Worm (Caenorhabditis elegans) whole organism, L4 larva: ENCODE data around the gene nhr-21.

ENCODE experiments used
- F10B5.3 ChIP-seq: sonication (generic microtip); optimal IDR thresholded peaks from 2 replicates; lab custom pipeline; 2016; ENCODE audit warnings: mild to moderate bottlenecking, missing genetic modification characterization, missing compliant biosample characterization
- F26F4.8 ChIP-seq: fragments of 200-800 bp; sonication (Bioruptor generic); conservative IDR thresholded peaks from 2 replicates; pipeline ENCODE4 v1.3.6; 2022; ENCODE audit warnings: missing genetic modification characterization, missing compliant biosample characterization
- T20F7.1 ChIP-seq: fragments of 200-800 bp; sonication (Bioruptor generic); optimal IDR thresholded peaks from 2 replicates; lab custom pipeline; 2018; ENCODE audit warnings: mild to moderate bottlenecking, missing genetic modification characterization, missing compliant biosample characterization
- T26A8.4 ChIP-seq: fragments of 200-800 bp; sonication (Bioruptor generic); IDR thresholded peaks from 2 replicates; pipeline ENCODE4 v1.3.6; 2022; ENCODE audit warnings: missing genetic modification characterization, missing compliant biosample characterization
- Y5F2A.4 ChIP-seq: fragments of 200-800 bp; sonication (Bioruptor generic); optimal IDR thresholded peaks from 2 replicates; lab custom pipeline; 2018; ENCODE audit warnings: mild to moderate bottlenecking, missing genetic modification characterization, missing compliant biosample characterization
- aha-1 ChIP-seq: fragments of 150-350 bp; peaks from one replicate; lab custom pipeline; 2014; ENCODE audit warnings: missing biosample characterization, missing genetic modification characterization
- ama-1 ChIP-seq: fragments of 150-350 bp; optimal IDR thresholded peaks from 2 replicates; lab custom pipeline; 2014; ENCODE audit warnings: inconsistent platforms, mixed read lengths
- ceh-44 ChIP-seq: fragments of 200-800 bp; sonication (Bioruptor generic); IDR thresholded peaks from 2 replicates; pipeline ENCODE4 v1.3.6; 2022; ENCODE audit warnings: missing genetic modification reagents, missing genetic modification characterization, missing compliant biosample characterization
- ceh-82 ChIP-seq: sonication (generic microtip); optimal IDR thresholded peaks from 2 replicates; lab custom pipeline; 2017; ENCODE audit warnings: missing biosample characterization, missing genetic modification characterization
- ces-1 ChIP-seq: fragments of 150-350 bp; sonication (generic microtip); optimal IDR thresholded peaks from 4 replicates; lab custom pipeline; 2014; ENCODE audit warnings: missing biosample characterization, missing genetic modification reagents, missing genetic modification characterization
- cey-2 ChIP-seq: sonication (generic microtip); optimal IDR thresholded peaks from 3 replicates; lab custom pipeline; 2017; ENCODE audit warnings: missing genetic modification characterization, mild to moderate bottlenecking, missing compliant biosample characterization, antibody characterized with exemption, borderline replicate concordance; ENCODE audit not compliant: insufficient read depth
- ctbp-1 ChIP-seq: fragments of 200-800 bp; sonication (Bioruptor generic); IDR thresholded peaks from 2 replicates; pipeline ENCODE4 v1.3.6; 2022; ENCODE audit warnings: missing genetic modification reagents, missing genetic modification characterization, missing compliant biosample characterization
- daf-16 ChIP-seq, 3 experiments: sonication (generic microtip); optimal IDR thresholded peaks; 2 replicates each; lab custom pipeline; 2016 to 2017; ENCODE audit warnings: missing genetic modification characterization in 3 of 3, missing genetic modification reagents in 3 of 3, mild to moderate bottlenecking in 2 of 3, missing compliant biosample characterization in 2 of 3, missing biosample characterization in 1 of 3, moderate library complexity in 1 of 3
- dmd-6 ChIP-seq: fragments of 200-800 bp; sonication (Bioruptor generic); IDR thresholded peaks from 2 replicates; pipeline ENCODE4 v1.3.6; 2022; ENCODE audit warnings: missing genetic modification reagents, missing genetic modification characterization, missing compliant biosample characterization
- dpl-1 ChIP-seq: fragments of 150-350 bp; optimal IDR thresholded peaks from 2 replicates; lab custom pipeline; 2014; ENCODE audit warnings: missing biosample characterization, missing genetic modification reagents, missing genetic modification characterization
- dve-1 ChIP-seq: sonication (generic microtip); optimal IDR thresholded peaks from 2 replicates; lab custom pipeline; 2017; ENCODE audit warnings: antibody characterized with exemption, mild to moderate bottlenecking, missing genetic modification characterization, missing compliant biosample characterization; ENCODE audit not compliant: insufficient read depth
- egl-43 ChIP-seq: fragments of 200-800 bp; sonication (Bioruptor generic); IDR thresholded peaks from 2 replicates; pipeline ENCODE4 v1.3.6; 2022; ENCODE audit warnings: missing genetic modification reagents, missing genetic modification characterization, missing compliant biosample characterization
- fkh-10 ChIP-seq: fragments of 150-350 bp; optimal IDR thresholded peaks from 2 replicates; lab custom pipeline; 2014; ENCODE audit warnings: missing biosample characterization, missing genetic modification reagents, missing genetic modification characterization
- hlh-11 ChIP-seq: fragments of 200-800 bp; sonication (Bioruptor generic); optimal IDR thresholded peaks from 2 replicates; lab custom pipeline; 2018; ENCODE audit warnings: mild to moderate bottlenecking, missing genetic modification characterization, missing compliant biosample characterization
- hlh-30 ChIP-seq: sonication (generic microtip); optimal IDR thresholded peaks from 2 replicates; lab custom pipeline; 2017; ENCODE audit warnings: antibody characterized with exemption, mild to moderate bottlenecking, missing genetic modification characterization, missing compliant biosample characterization; ENCODE audit not compliant: insufficient read depth
- hmg-1.1 ChIP-seq: fragments of 200-800 bp; sonication (Bioruptor generic); IDR thresholded peaks from 2 replicates; pipeline ENCODE4 v1.3.6; 2022; ENCODE audit warnings: missing genetic modification reagents, missing genetic modification characterization, missing compliant biosample characterization
- lin-1 ChIP-seq: fragments of 200-800 bp; sonication (Bioruptor generic); IDR thresholded peaks from 2 replicates; pipeline ENCODE4 v1.3.6; 2022; ENCODE audit warnings: missing genetic modification reagents, missing genetic modification characterization, missing compliant biosample characterization
- lin-15B ChIP-seq: fragments of 150-350 bp; sonication (generic microtip); optimal IDR thresholded peaks from 3 replicates; lab custom pipeline; 2014; ENCODE audit warnings: missing biosample characterization, missing genetic modification characterization
- lin-38 ChIP-seq: fragments of 200-800 bp; sonication (Bioruptor generic); IDR thresholded peaks from 2 replicates; pipeline ENCODE4 v1.3.6; 2022; ENCODE audit warnings: missing genetic modification reagents, missing genetic modification characterization, missing compliant biosample characterization
- lsy-2 ChIP-seq, 2 experiments: fragments of 150-350 bp in 1 of 2; sonication (generic microtip) in 1 of 2; optimal IDR thresholded peaks; 2 replicates each; lab custom pipeline; 2014 to 2017; ENCODE audit warnings: missing biosample characterization in 2 of 2, missing genetic modification characterization in 2 of 2
- madf-5 ChIP-seq, 2 experiments: fragments of 200-800 bp; sonication (Bioruptor generic); IDR thresholded peaks; 2 replicates each; pipeline ENCODE4 v1.3.6; 2022; ENCODE audit warnings: missing compliant biosample characterization in 2 of 2, missing genetic modification characterization in 2 of 2
- mdl-1 ChIP-seq, 2 experiments: fragments of 150-350 bp in 1 of 2; sonication (generic microtip) in 1 of 2; optimal IDR thresholded peaks; 2 replicates each; lab custom pipeline; 2014 to 2017; ENCODE audit warnings: missing biosample characterization in 2 of 2, missing genetic modification characterization in 2 of 2
- mdt-29 ChIP-seq: fragments of 200-800 bp; sonication (Bioruptor generic); IDR thresholded peaks from 2 replicates; pipeline ENCODE4 v1.3.6; 2022; ENCODE audit warnings: missing genetic modification reagents, missing genetic modification characterization, missing compliant biosample characterization
- mxl-3 ChIP-seq: fragments of 200-800 bp; sonication (Bioruptor generic); optimal IDR thresholded peaks from 2 replicates; lab custom pipeline; 2018; ENCODE audit warnings: mild to moderate bottlenecking, missing genetic modification characterization, missing compliant biosample characterization
- nhr-102 ChIP-seq: sonication (generic microtip); optimal IDR thresholded peaks from 2 replicates; lab custom pipeline; 2016; ENCODE audit warnings: mild to moderate bottlenecking, missing genetic modification characterization, moderate library complexity, missing compliant biosample characterization
- nhr-111 ChIP-seq: fragments of 200-800 bp; sonication (Bioruptor generic); optimal IDR thresholded peaks from 2 replicates; lab custom pipeline; 2018; ENCODE audit warnings: mild to moderate bottlenecking, missing genetic modification characterization, missing compliant biosample characterization
- nhr-237 ChIP-seq: sonication (generic microtip); optimal IDR thresholded peaks from 2 replicates; lab custom pipeline; 2017; ENCODE audit warnings: missing biosample characterization, missing genetic modification characterization
- nhr-28 ChIP-seq: fragments of 150-350 bp; optimal IDR thresholded peaks from 2 replicates; lab custom pipeline; 2014; ENCODE audit warnings: missing biosample characterization, missing genetic modification characterization
- nhr-41 ChIP-seq: fragments of 200-800 bp; sonication (Bioruptor generic); IDR thresholded peaks from 2 replicates; pipeline ENCODE4 v1.3.6; 2022; ENCODE audit warnings: missing genetic modification reagents, missing genetic modification characterization, missing compliant biosample characterization
- nhr-6 ChIP-seq: fragments of 150-350 bp; optimal IDR thresholded peaks from 2 replicates; lab custom pipeline; 2014; ENCODE audit warnings: missing biosample characterization, missing genetic modification characterization
- rbr-2 ChIP-seq: sonication (generic microtip); optimal IDR thresholded peaks from 2 replicates; lab custom pipeline; 2016; ENCODE audit warnings: missing genotype, missing genetic modification characterization, missing compliant biosample characterization
- sdz-12 ChIP-seq: fragments of 200-800 bp; sonication (Bioruptor generic); optimal IDR thresholded peaks from 2 replicates; lab custom pipeline; 2018; ENCODE audit warnings: mild to moderate bottlenecking, missing genetic modification characterization, missing compliant biosample characterization
- spr-1 ChIP-seq: sonication (generic microtip); optimal IDR thresholded peaks from 2 replicates; lab custom pipeline; 2016; ENCODE audit warnings: mild to moderate bottlenecking, missing genetic modification characterization, missing compliant biosample characterization
- unc-62 ChIP-seq, 3 experiments: fragments of 150-350 bp in 1 of 3; sonication (generic microtip); optimal IDR thresholded peaks in 2 of 3; peaks in 1 of 3; 1 replicate in 1 of 3; 2 replicates in 2 of 3; lab custom pipeline; 2014 to 2017; ENCODE audit warnings: missing biosample characterization in 3 of 3, missing genetic modification characterization in 3 of 3, missing genetic modification reagents in 3 of 3, missing genotype in 1 of 3
- vab-7 ChIP-seq: fragments of 200-800 bp; sonication (Bioruptor generic); IDR thresholded peaks from 2 replicates; pipeline ENCODE4 v1.3.6; 2022; ENCODE audit warnings: missing genetic modification reagents, missing genetic modification characterization, missing compliant biosample characterization
- zfp-3 ChIP-seq: fragments of 200-800 bp; sonication (Bioruptor generic); conservative IDR thresholded peaks from 2 replicates; pipeline ENCODE4 v1.3.6; 2022; ENCODE audit warnings: missing genetic modification reagents, missing genetic modification characterization, missing compliant biosample characterization

The nhr-21 gene

ce11 chrII:7381142-7381611 lies 42.1 kb downstream of the nhr-21 start, which contains the start of gene C07D10.5:
Gene C07D10.5, plus strand, starts transcription at chrII:7381561.
- no peak for TF ChIP-seq ceh-82 (tag; lab: Kevin White, UChicago)
- TF ChIP-seq fkh-10 (GFP tag; lab: Kevin White, UChicago), result no peak
- no peak for TF ChIP-seq F10B5.3 (tag; lab: Kevin White, UChicago)
- no peak for TF ChIP-seq lsy-2 (tag; optimal IDR thresholded peaks at IDR 0.05; lab: Kevin White, UChicago)
- no peak for TF ChIP-seq ces-1
- no peak for TF ChIP-seq ctbp-1 (GFP tag; lab: Robert Waterston, UW)
- TF ChIP-seq dmd-6 (GFP tag; lab: Robert Waterston, UW), result no peak
- TF ChIP-seq nhr-6 (tag; lab: Kevin White, UChicago), result no peak
- TF ChIP-seq lin-1 (GFP tag; lab: Robert Waterston, UW), result no peak
- TF ChIP-seq hlh-11, result no peak
- TF ChIP-seq ceh-44 (GFP tag; lab: Robert Waterston, UW), result no peak

- TF ChIP-seq lsy-2 (tag; optimal IDR thresholded peaks at IDR 0.05; lab: Kevin White, UChicago) (no peak), nhr-102 (tag; lab: Kevin White, UChicago) (no peak), egl-43 (GFP tag; lab: Robert Waterston, UW) (no peak), sdz-12 (GFP tag; lab: Kevin White, UChicago) (no peak), lin-38 (GFP tag; lab: Robert Waterston, UW) (no peak), hlh-11 (peak; percentile 58), Y5F2A.4 (no peak), F26F4.8 (GFP tag; lab: Robert Waterston, UW) (no peak), dve-1 (peak; percentile 71), cey-2 (tag; lab: Kevin White, UChicago) (no peak), spr-1 (tag; lab: Kevin White, UChicago) (no peak), zfp-3 (GFP tag; lab: Robert Waterston, UW) (no peak), ama-1 (lab: Kevin White, UChicago) (no peak), daf-16 (GFP tag; optimal IDR thresholded peaks at IDR 0.05; lab: Kevin White, UChicago) (no peak), daf-16 (tag; optimal IDR thresholded peaks at IDR 0.05; lab: Kevin White, UChicago) (peak; percentile 91), mdt-29 (GFP tag; lab: Robert Waterston, UW) (no peak), hlh-30 (peak; percentile 11), madf-5 (GFP tag; IDR thresholded peaks at IDR 0.05; lab: Robert Waterston, UW) (no peak), dmd-6 (GFP tag; lab: Robert Waterston, UW) (peak; percentile 77), nhr-41 (no peak), T20F7.1 (GFP tag; lab: Kevin White, UChicago) (peak; percentile 26), nhr-28 (tag; lab: Kevin White, UChicago) (peak; percentile 15), vab-7 (no peak)
Observed at ce11 chrII:7381947-7382346, 42.9 kb downstream of the nhr-21 start.

- no peak for TF ChIP-seq lin-15B (tag; lab: Kevin White, UChicago)
- no peak for TF ChIP-seq nhr-6 (tag; lab: Kevin White, UChicago)
- TF ChIP-seq nhr-237 (tag; lab: Kevin White, UChicago), result no peak
- TF ChIP-seq aha-1 (tag; lab: Kevin White, UChicago), result peak; percentile 1
Observed at ce11 chrII:7385442-7385841, 46.4 kb downstream of the nhr-21 start, which contains the start of gene sre-3. Gene sre-3, plus strand, starts transcription at chrII:7385742.

- 0 out of 2 replicates have a peak, but pooled peaks have one; percentile 44 for TF ChIP-seq ctbp-1 (GFP tag; lab: Robert Waterston, UW)
- peak in 1 of 2 experiments; percentile 60 for TF ChIP-seq mdl-1 (tag; optimal IDR thresholded peaks at IDR 0.05; lab: Kevin White, UChicago)
- TF ChIP-seq dpl-1, result no peak
- TF ChIP-seq unc-62 (GFP tag; optimal IDR thresholded peaks at IDR 0.05 in 1 of 2; lab: Kevin White, UChicago), result peak in 1 of 2 experiments; percentile 57
- TF ChIP-seq unc-62 (tag; optimal IDR thresholded peaks at IDR 0.05; lab: Kevin White, UChicago), result no peak
- TF ChIP-seq rbr-2 (tag; lab: Kevin White, UChicago), result peak; percentile 27
- TF ChIP-seq nhr-237 (tag; lab: Kevin White, UChicago), result no peak
- TF ChIP-seq hlh-11, result peak; percentile 35
- no peak for TF ChIP-seq T26A8.4 (GFP tag; lab: Robert Waterston, UW)
- TF ChIP-seq hmg-1.1 (GFP tag; lab: Robert Waterston, UW), result no peak
- no peak for TF ChIP-seq nhr-111 (GFP tag; lab: Kevin White, UChicago)
- TF ChIP-seq lin-1 (GFP tag; lab: Robert Waterston, UW), result no peak
- TF ChIP-seq mxl-3 (GFP tag; lab: Kevin White, UChicago), result peak; percentile 48
- TF ChIP-seq daf-16 (GFP tag; optimal IDR thresholded peaks at IDR 0.05; lab: Kevin White, UChicago), result peak in 1 of 2 experiments; percentile 29
- peak; percentile 13 for TF ChIP-seq daf-16 (tag; optimal IDR thresholded peaks at IDR 0.05; lab: Kevin White, UChicago)
- peak; percentile 45 for TF ChIP-seq aha-1 (tag; lab: Kevin White, UChicago)
- TF ChIP-seq, all 104 proteins: peak for 8
Observed at ce11 chrII:7390335-7390734, 51.3 kb downstream of the nhr-21 start.
